Fruit fly (Drosophila melanogaster) whole organism, embryonic: ENCODE data around the gene Bet1.

Experiments used
- Aef1 ChIP-seq: fragments of 200-800 bp; sonication (Bioruptor generic); IDR thresholded peaks from 3 replicates; pipeline ENCODE4 v1.3.6; 2022; ENCODE audit warnings: missing biosample characterization, missing genetic modification characterization
- Antp ChIP-seq: fragments of 200-800 bp; sonication (Bioruptor generic); optimal IDR thresholded peaks from 3 replicates; lab custom pipeline; 2016; ENCODE audit warnings: missing biosample characterization, missing genetic modification characterization
- CG10654 ChIP-seq: fragments of 200-800 bp; sonication (Bioruptor generic); optimal IDR thresholded peaks from 2 replicates; lab custom pipeline; 2016; ENCODE audit warnings: missing biosample characterization, missing genetic modification characterization
- CG11093 ChIP-seq: fragments of 200-800 bp; sonication (Bioruptor generic); IDR thresholded peaks from 3 replicates; pipeline ENCODE4 v1.3.6; 2022; ENCODE audit warnings: missing biosample characterization, missing genetic modification characterization
- CG11695 ChIP-seq: fragments of 200-800 bp; sonication (Bioruptor generic); IDR thresholded peaks from 3 replicates; pipeline ENCODE4 v1.3.6; 2022; ENCODE audit warnings: missing biosample characterization, missing genetic modification characterization
- CG12659 ChIP-seq: fragments of 200-800 bp; sonication (Bioruptor generic); optimal IDR thresholded peaks from 3 replicates; lab custom pipeline; 2017; ENCODE audit warnings: mild to moderate bottlenecking, missing biosample characterization, missing genetic modification reagents, missing genetic modification characterization
- CG12744 ChIP-seq: fragments of 200-800 bp; sonication (Bioruptor generic); optimal IDR thresholded peaks from 2 replicates; lab custom pipeline; 2016; ENCODE audit warnings: missing biosample characterization, missing genetic modification characterization
- CG12769 ChIP-seq: fragments of 200-800 bp; sonication (Bioruptor generic); optimal IDR thresholded peaks from 2 replicates; lab custom pipeline; 2019; ENCODE audit warnings: missing biosample characterization, mild to moderate bottlenecking, missing genetic modification characterization, moderate library complexity
- CG13123 ChIP-seq: fragments of 200-800 bp; sonication (Bioruptor generic); optimal IDR thresholded peaks from 2 replicates; lab custom pipeline; 2016; ENCODE audit warnings: missing biosample characterization, missing genetic modification characterization
- CG13894 ChIP-seq: fragments of 200-800 bp; sonication (Bioruptor generic); optimal IDR thresholded peaks from 3 replicates; lab custom pipeline; 2018; ENCODE audit warnings: missing biosample characterization, mild to moderate bottlenecking, missing genetic modification characterization, moderate library complexity
- CG15514 ChIP-seq: fragments of 200-800 bp; sonication (Bioruptor generic); optimal IDR thresholded peaks from 3 replicates; lab custom pipeline; 2017; ENCODE audit warnings: missing biosample characterization, missing genetic modification characterization, mild to moderate bottlenecking, moderate library complexity, missing genetic modification reagents
- CG17385 ChIP-seq: fragments of 200-800 bp; sonication (Bioruptor generic); optimal IDR thresholded peaks from 3 replicates; lab custom pipeline; 2018; ENCODE audit warnings: missing biosample characterization, mild to moderate bottlenecking, missing genetic modification characterization
- CG17802 ChIP-seq: fragments of 200-800 bp; sonication (Bioruptor generic); optimal IDR thresholded peaks from 2 replicates; lab custom pipeline; 2018; ENCODE audit warnings: missing biosample characterization, mild to moderate bottlenecking, missing genetic modification characterization, moderate library complexity
- CG30431 ChIP-seq: fragments of 200-800 bp; sonication (Bioruptor generic); optimal IDR thresholded peaks from 2 replicates; lab custom pipeline; 2017; ENCODE audit warnings: missing biosample characterization, missing genetic modification characterization
- CG34376 ChIP-seq: fragments of 200-800 bp; sonication (Bioruptor generic); optimal IDR thresholded peaks from 2 replicates; lab custom pipeline; 2018; ENCODE audit warnings: missing biosample characterization, mild to moderate bottlenecking, missing genetic modification characterization
- CG6654 ChIP-seq: fragments of 200-800 bp; sonication (Bioruptor generic); optimal IDR thresholded peaks from 2 replicates; lab custom pipeline; 2017; ENCODE audit warnings: missing biosample characterization, mild to moderate bottlenecking, missing genetic modification characterization
- CG6683 ChIP-seq: fragments of 200-800 bp; sonication (Bioruptor generic); optimal IDR thresholded peaks from 2 replicates; lab custom pipeline; 2017; ENCODE audit warnings: missing biosample characterization, mild to moderate bottlenecking, missing genetic modification characterization, missing genetic modification reagents
- CG6791 ChIP-seq: fragments of 200-800 bp; sonication (Bioruptor generic); IDR thresholded peaks from 3 replicates; pipeline ENCODE4 v1.3.6; 2022; ENCODE audit warnings: missing biosample characterization, missing genetic modification characterization; ENCODE audit not compliant: partially characterized antibody
- CG7357 ChIP-seq: fragments of 200-800 bp; sonication (Bioruptor generic); IDR thresholded peaks from 3 replicates; pipeline ENCODE4 v1.3.6; 2022; ENCODE audit warnings: missing biosample characterization, missing genetic modification characterization
- CG7372 ChIP-seq: fragments of 200-800 bp; sonication (Bioruptor generic); IDR thresholded peaks from 2 replicates; pipeline ENCODE4 v1.3.6; 2022; ENCODE audit warnings: missing biosample characterization, missing genetic modification characterization
- CG7786 ChIP-seq: fragments of 200-800 bp; sonication (Bioruptor generic); optimal IDR thresholded peaks from 2 replicates; lab custom pipeline; 2016; ENCODE audit warnings: missing biosample characterization, missing genetic modification characterization
- CG9437 ChIP-seq: fragments of 200-800 bp; sonication (Bioruptor generic); optimal IDR thresholded peaks from 2 replicates; lab custom pipeline; 2018; ENCODE audit warnings: missing biosample characterization, mild to moderate bottlenecking, missing genetic modification characterization
- Camta ChIP-seq: fragments of 200-800 bp; sonication (Bioruptor generic); optimal IDR thresholded peaks from 2 replicates; lab custom pipeline; 2016; ENCODE audit warnings: missing biosample characterization, missing genetic modification characterization
- Chrac-16 ChIP-seq: fragments of 200-800 bp; sonication (Bioruptor generic); optimal IDR thresholded peaks from 3 replicates; lab custom pipeline; 2016; ENCODE audit warnings: missing biosample characterization, missing genetic modification characterization
- Dad ChIP-seq: fragments of 200-800 bp; sonication (Bioruptor generic); optimal IDR thresholded peaks from 3 replicates; lab custom pipeline; 2016; ENCODE audit warnings: missing biosample characterization, missing genetic modification characterization
- Gug ChIP-seq: fragments of 200-800 bp; sonication (Bioruptor generic); IDR thresholded peaks from 4 replicates; pipeline ENCODE4 v1.3.6; 2022; ENCODE audit warnings: missing biosample characterization, missing genetic modification characterization
- HHEX ChIP-seq: fragments of 200-800 bp; sonication (Bioruptor generic); optimal IDR thresholded peaks from 3 replicates; lab custom pipeline; 2017; ENCODE audit warnings: missing biosample characterization, mild to moderate bottlenecking, missing genetic modification characterization, missing genetic modification reagents
- HLH3B ChIP-seq: fragments of 200-800 bp; sonication (Bioruptor generic); IDR thresholded peaks from 2 replicates; pipeline ENCODE4 v1.3.6; 2022; ENCODE audit warnings: missing biosample characterization, missing genetic modification characterization
- Hr39 ChIP-seq: fragments of >200 bp; optimal IDR thresholded peaks from 2 replicates; lab custom pipeline; 2017
- Lim3 ChIP-seq: fragments of 200-800 bp; sonication (Bioruptor generic); IDR thresholded peaks from 2 replicates; pipeline ENCODE4 v1.3.6; 2022; ENCODE audit warnings: missing biosample characterization, missing genetic modification characterization
- Mad ChIP-seq: fragments of 200-800 bp; sonication (Bioruptor generic); optimal IDR thresholded peaks from 2 replicates; lab custom pipeline; 2016; ENCODE audit warnings: missing biosample characterization, missing genetic modification characterization
- Myb ChIP-seq: fragments of 200-800 bp; sonication (Bioruptor generic); optimal IDR thresholded peaks from 2 replicates; lab custom pipeline; 2016; ENCODE audit warnings: missing biosample characterization, missing genetic modification characterization
- Oli ChIP-seq: fragments of 200-800 bp; sonication (Bioruptor generic); optimal IDR thresholded peaks from 2 replicates; lab custom pipeline; 2018; ENCODE audit warnings: missing biosample characterization, mild to moderate bottlenecking, missing genetic modification characterization, moderate library complexity
- Sin3A ChIP-seq: fragments of >200 bp; optimal IDR thresholded peaks from 2 replicates; lab custom pipeline; 2018
- abd-A ChIP-seq: fragments of 200-800 bp; sonication (Bioruptor generic); optimal IDR thresholded peaks from 3 replicates; lab custom pipeline; 2019; ENCODE audit warnings: missing biosample characterization, mild to moderate bottlenecking, missing genetic modification characterization, moderate library complexity
- ac ChIP-seq: fragments of 200-800 bp; sonication (Bioruptor generic); optimal IDR thresholded peaks from 3 replicates; lab custom pipeline; 2017; ENCODE audit warnings: missing biosample characterization, mild to moderate bottlenecking, missing genetic modification characterization
- az2 ChIP-seq: fragments of 200-800 bp; sonication (Bioruptor generic); optimal IDR thresholded peaks from 3 replicates; lab custom pipeline; 2016; ENCODE audit warnings: missing biosample characterization, missing genetic modification characterization
- crp ChIP-seq, 2 experiments: fragments of 200-800 bp; sonication (Bioruptor generic); optimal IDR thresholded peaks; 2 replicates in 1 of 2; 3 replicates in 1 of 2; lab custom pipeline; 2017; ENCODE audit warnings: missing biosample characterization in 2 of 2, missing genetic modification characterization in 2 of 2, mild to moderate bottlenecking in 1 of 2, moderate library complexity in 1 of 2
- da ChIP-seq: fragments of 200-800 bp; sonication (Bioruptor generic); optimal IDR thresholded peaks from 2 replicates; lab custom pipeline; 2016; ENCODE audit warnings: missing biosample characterization, missing genetic modification characterization
- eve ChIP-seq, 2 experiments: fragments of >200 bp; optimal IDR thresholded peaks; 2 replicates each; lab custom pipeline; 2017; ENCODE audit warnings: missing biosample characterization in 2 of 2, missing genetic modification characterization in 2 of 2
- insv ChIP-seq, 2 experiments: fragments of 200-800 bp; sonication (Bioruptor generic); optimal IDR thresholded peaks; 3 replicates each; lab custom pipeline; 2016 to 2018; ENCODE audit warnings: missing biosample characterization in 2 of 2, missing genetic modification characterization in 2 of 2
- lab ChIP-seq: fragments of 200-800 bp; sonication (Bioruptor generic); optimal IDR thresholded peaks from 3 replicates; lab custom pipeline; 2017; ENCODE audit warnings: missing biosample characterization, missing genetic modification characterization, mild to moderate bottlenecking, moderate library complexity, missing genetic modification reagents
- lbe ChIP-seq: fragments of 200-800 bp; sonication (Bioruptor generic); optimal IDR thresholded peaks from 2 replicates; lab custom pipeline; 2016; ENCODE audit warnings: missing biosample characterization, mild to moderate bottlenecking, missing genetic modification characterization
- mirr ChIP-seq: fragments of 200-800 bp; sonication (Bioruptor generic); optimal IDR thresholded peaks from 3 replicates; lab custom pipeline; 2018; ENCODE audit warnings: missing biosample characterization, mild to moderate bottlenecking, missing genetic modification characterization
- otp ChIP-seq: fragments of 200-800 bp; sonication (Bioruptor generic); IDR thresholded peaks from 3 replicates; pipeline ENCODE4, ENCODE4 v1.3.6; 2022; ENCODE audit warnings: missing biosample characterization, missing genetic modification characterization
- peb ChIP-seq: fragments of 200-800 bp; sonication (Bioruptor generic); IDR thresholded peaks from 2 replicates; pipeline ENCODE4 v1.3.6; 2022; ENCODE audit warnings: missing biosample characterization, missing genetic modification characterization
- rib ChIP-seq: fragments of 200-800 bp; sonication (Bioruptor generic); IDR thresholded peaks from 2 replicates; pipeline ENCODE4 v1.3.6; 2022; ENCODE audit warnings: missing biosample characterization, missing genetic modification characterization
- shn ChIP-seq: fragments of 200-800 bp; sonication (Bioruptor generic); optimal IDR thresholded peaks from 3 replicates; lab custom pipeline; 2016; ENCODE audit warnings: missing biosample characterization, missing genetic modification characterization
- sim ChIP-seq: fragments of 200-800 bp; sonication (Bioruptor generic); IDR thresholded peaks from 2 replicates; pipeline ENCODE4 v1.3.6; 2022; ENCODE audit warnings: missing biosample characterization, missing genetic modification characterization
- sisA ChIP-seq: fragments of 200-800 bp; sonication (Bioruptor generic); IDR thresholded peaks from 2 replicates; pipeline ENCODE4 v1.3.6; 2022; ENCODE audit warnings: missing biosample characterization, missing genetic modification characterization
- ssp ChIP-seq: fragments of 200-800 bp; sonication (Bioruptor generic); IDR thresholded peaks from 2 replicates; pipeline ENCODE4 v1.3.6; 2022; ENCODE audit warnings: missing biosample characterization, missing genetic modification characterization
- unpg ChIP-seq: fragments of 200-800 bp; sonication (Bioruptor generic); optimal IDR thresholded peaks from 3 replicates; lab custom pipeline; 2018; ENCODE audit warnings: missing biosample characterization, mild to moderate bottlenecking, missing genetic modification characterization, moderate library complexity
- zen2 ChIP-seq: fragments of 200-800 bp; sonication (Bioruptor generic); IDR thresholded peaks from 3 replicates; pipeline ENCODE4 v1.3.6; 2022; ENCODE audit warnings: missing biosample characterization, missing genetic modification characterization; ENCODE audit not compliant: partially characterized antibody

Bet1 gene

DNA sequence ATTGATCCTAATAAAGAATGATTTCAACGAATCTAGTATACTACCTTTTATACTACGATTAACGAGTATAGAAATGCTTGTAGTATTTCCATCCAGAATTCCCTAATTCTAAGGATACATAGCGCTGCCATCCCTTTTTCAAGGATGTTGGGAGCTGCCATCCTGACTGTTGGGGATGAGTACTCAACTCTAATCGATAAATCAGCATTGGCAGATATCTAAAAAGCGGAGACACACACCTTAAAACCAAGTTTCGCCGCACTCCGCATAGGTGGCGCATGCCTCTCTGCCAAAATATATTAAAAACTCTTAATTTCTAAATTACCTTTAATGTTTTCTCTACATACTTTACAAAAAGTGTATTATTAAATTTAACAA lies 33.0 kb downstream of the Bet1 start, which contains the start of gene fal (continued):
- TF ChIP-seq CG7357 (GFP tag; lab: Robert Waterston, UW) (no peak), CG17802 (no peak), Dad (GFP tag; lab: Kevin White, UChicago) (no peak), Mad (GFP tag; lab: Kevin White, UChicago) (no peak), lbe (GFP tag; lab: Kevin White, UChicago) (no peak), CG30431 (GFP tag; lab: Kevin White, UChicago) (no peak), CG17385 (GFP tag; lab: Kevin White, UChicago) (no peak), sisA (no peak; the same call in 1 of the 2 replicates), CG11093 (GFP tag; lab: Robert Waterston, UW) (no peak), Chrac-16 (GFP tag; lab: Kevin White, UChicago) (peak; percentile 9), crp (GFP tag; optimal IDR thresholded peaks at IDR 0.05; lab: Kevin White, UChicago) (no peak), abd-A (tag; lab: Kevin White, UChicago) (no peak), ac (GFP tag; lab: Kevin White, UChicago) (no peak), CG7372 (no peak), CG6654 (GFP tag; lab: Kevin White, UChicago) (no peak), insv (GFP tag; optimal IDR thresholded peaks at IDR 0.05; lab: Kevin White, UChicago) (no peak), Camta (GFP tag; lab: Kevin White, UChicago) (no peak), CG7786 (GFP tag; lab: Kevin White, UChicago) (no peak), lab (GFP tag; lab: Kevin White, UChicago) (no peak), zen2 (GFP tag; lab: Robert Waterston, UW) (no peak), shn (GFP tag; lab: Kevin White, UChicago) (no peak), ssp (GFP tag; lab: Robert Waterston, UW) (peak; percentile 34), Sin3A (lab: Kevin White, UChicago) (no peak), rib (GFP tag; lab: Robert Waterston, UW) (no peak), CG15514 (peak; percentile 57), eve (GFP tag; optimal IDR thresholded peaks at IDR 0.05; lab: Kevin White, UChicago) (no peak), CG13123 (GFP tag; lab: Kevin White, UChicago) (no peak), HHEX (GFP tag; lab: Kevin White, UChicago) (no peak), unpg (GFP tag; lab: Kevin White, UChicago) (no peak), az2 (GFP tag; lab: Kevin White, UChicago) (no peak), Aef1 (no peak; the same call in 2 of the 3 replicates), Hr39 (no peak), CG12659 (no peak), CG34376 (GFP tag; lab: Kevin White, UChicago) (no peak), Gug (GFP tag; lab: Robert Waterston, UW) (peak; percentile 9; the same call in 1 of the 4 replicates), Antp (GFP tag; lab: Kevin White, UChicago) (peak; percentile 43), HLH3B (GFP tag; lab: Robert Waterston, UW) (no peak), otp (no peak), mirr (GFP tag; lab: Kevin White, UChicago) (no peak), Myb (no peak), Oli (tag; lab: Kevin White, UChicago) (no peak), CG12769 (tag; lab: Kevin White, UChicago) (no peak), CG9437 (GFP tag; lab: Kevin White, UChicago) (no peak), CG6683 (GFP tag; lab: Kevin White, UChicago) (no peak), CG6791 (GFP tag; lab: Robert Waterston, UW) (peak; percentile 71), peb (GFP tag; lab: Robert Waterston, UW) (no peak), Lim3 (GFP tag; lab: Robert Waterston, UW) (no peak), CG12744 (no peak), da (GFP tag; lab: Kevin White, UChicago) (no peak), CG13894 (tag; lab: Kevin White, UChicago) (peak; percentile 80), sim (GFP tag; lab: Robert Waterston, UW) (no peak), CG10654 (peak; percentile 13), CG11695 (GFP tag; lab: Robert Waterston, UW) (no peak)
